Worm (Caenorhabditis elegans) whole organism, L2 larva: Measurements from ENCODE around the gene ZK686.5.

Experiments
- C34F6.9 ChIP-seq: fragments of 150-350 bp; optimal IDR thresholded peaks from 2 replicates; lab custom pipeline; 2014; ENCODE audit warnings: missing biosample characterization, missing genetic modification characterization
- F13H6.1 ChIP-seq: sonication (generic microtip); optimal IDR thresholded peaks from 2 replicates; lab custom pipeline; 2016; ENCODE audit warnings: missing genetic modification characterization, missing compliant biosample characterization
- R02D3.7 ChIP-seq: fragments of 150-350 bp; optimal IDR thresholded peaks from 2 replicates; lab custom pipeline; 2014; ENCODE audit warnings: missing biosample characterization, missing genetic modification characterization
- Y55F3AM.14 ChIP-seq: fragments of 200-800 bp; sonication (Bioruptor generic); optimal IDR thresholded peaks from 2 replicates; lab custom pipeline; 2018; ENCODE audit warnings: mild to moderate bottlenecking, missing genetic modification characterization, missing compliant biosample characterization
- ZK546.5 ChIP-seq: sonication (generic microtip); optimal IDR thresholded peaks from 2 replicates; lab custom pipeline; 2017; ENCODE audit warnings: missing biosample characterization, missing genetic modification characterization
- alr-1 ChIP-seq: fragments of 150-350 bp; optimal IDR thresholded peaks from 2 replicates; lab custom pipeline; 2014; ENCODE audit warnings: missing biosample characterization, missing genetic modification characterization
- aly-2 ChIP-seq: fragments of 150-350 bp; optimal IDR thresholded peaks from 2 replicates; lab custom pipeline; 2014; ENCODE audit warnings: missing biosample characterization, missing genetic modification characterization
- ama-1 ChIP-seq: fragments of 150-350 bp; optimal IDR thresholded peaks from 2 replicates; lab custom pipeline; 2018; ENCODE audit warnings: inconsistent platforms
- blmp-1 ChIP-seq: sonication (generic microtip); optimal IDR thresholded peaks from 2 replicates; lab custom pipeline; 2017; ENCODE audit warnings: missing genetic modification characterization, mild to moderate bottlenecking, missing compliant biosample characterization, antibody characterized with exemption, moderate library complexity; ENCODE audit not compliant: insufficient read depth
- ceh-16 ChIP-seq: fragments of 150-350 bp; optimal IDR thresholded peaks from 2 replicates; lab custom pipeline; 2014; ENCODE audit warnings: missing biosample characterization, missing genetic modification characterization
- ceh-82 ChIP-seq: fragments of 150-350 bp; optimal IDR thresholded peaks from 2 replicates; lab custom pipeline; 2014; ENCODE audit warnings: missing biosample characterization, missing genetic modification characterization
- crh-2 ChIP-seq: sonication (generic microtip); optimal IDR thresholded peaks from 2 replicates; lab custom pipeline; 2017; ENCODE audit warnings: missing biosample characterization, missing genetic modification characterization
- dmd-4 ChIP-seq: sonication (generic microtip); optimal IDR thresholded peaks from 2 replicates; lab custom pipeline; 2017; ENCODE audit warnings: missing biosample characterization, missing genetic modification characterization
- egl-27 ChIP-seq: sonication (generic microtip); optimal IDR thresholded peaks from 3 replicates; lab custom pipeline; 2017; ENCODE audit warnings: missing biosample characterization, missing genetic modification reagents, missing genetic modification characterization
- elt-1 ChIP-seq: fragments of 150-350 bp; optimal IDR thresholded peaks from 2 replicates; lab custom pipeline; 2014; ENCODE audit warnings: missing biosample characterization, missing genetic modification characterization
- elt-3 ChIP-seq: sonication (generic microtip); optimal IDR thresholded peaks from 2 replicates; lab custom pipeline; 2017; ENCODE audit warnings: missing biosample characterization, missing genetic modification characterization
- fos-1 ChIP-seq: fragments of 150-350 bp; optimal IDR thresholded peaks from 2 replicates; lab custom pipeline; 2014; ENCODE audit warnings: missing biosample characterization, missing genetic modification characterization
- gmeb-1 ChIP-seq: fragments of 150-350 bp; optimal IDR thresholded peaks from 2 replicates; lab custom pipeline; 2014; ENCODE audit warnings: missing biosample characterization, missing genetic modification characterization
- lin-11 ChIP-seq: fragments of 150-350 bp; sonication (generic microtip); optimal IDR thresholded peaks from 2 replicates; lab custom pipeline; 2014; ENCODE audit warnings: missing biosample characterization, missing genetic modification characterization, inconsistent platforms, mixed read lengths
- lin-13 ChIP-seq: fragments of 150-350 bp; optimal IDR thresholded peaks from 2 replicates; lab custom pipeline; 2014; ENCODE audit warnings: missing biosample characterization, missing genetic modification reagents, missing genetic modification characterization
- lin-39 ChIP-seq: fragments of 150-350 bp; optimal IDR thresholded peaks from 2 replicates; lab custom pipeline; 2014; ENCODE audit warnings: missing biosample characterization, missing genetic modification reagents, missing genetic modification characterization
- lsy-2 ChIP-seq, 2 experiments: fragments of 150-350 bp in 1 of 2; sonication (generic microtip) in 1 of 2; optimal IDR thresholded peaks; 2 replicates each; lab custom pipeline; 2014 to 2017; ENCODE audit warnings: missing biosample characterization in 2 of 2, missing genetic modification characterization in 2 of 2
- mab-5 ChIP-seq: fragments of 150-350 bp; optimal IDR thresholded peaks from 2 replicates; lab custom pipeline; 2014; ENCODE audit warnings: missing biosample characterization, missing genetic modification characterization
- mbf-1 ChIP-seq: sonication (generic microtip); optimal IDR thresholded peaks from 2 replicates; lab custom pipeline; 2017; ENCODE audit warnings: missing biosample characterization, missing genetic modification characterization
- mdl-1 ChIP-seq, 2 experiments: fragments of 150-350 bp in 1 of 2; sonication (generic microtip) in 1 of 2; optimal IDR thresholded peaks; 2 replicates each; lab custom pipeline; 2017; ENCODE audit warnings: missing biosample characterization in 2 of 2, missing genetic modification characterization in 2 of 2
- nhr-10 ChIP-seq: sonication (generic microtip); optimal IDR thresholded peaks from 2 replicates; lab custom pipeline; 2017; ENCODE audit warnings: missing biosample characterization, missing genetic modification characterization
- nhr-11 ChIP-seq: fragments of 150-350 bp; optimal IDR thresholded peaks from 2 replicates; lab custom pipeline; 2014; ENCODE audit warnings: missing biosample characterization, missing genetic modification characterization
- nhr-12 ChIP-seq: fragments of 150-350 bp; optimal IDR thresholded peaks from 2 replicates; lab custom pipeline; 2014; ENCODE audit warnings: missing biosample characterization, missing genetic modification characterization
- nhr-129 ChIP-seq: fragments of 150-350 bp; optimal IDR thresholded peaks from 2 replicates; lab custom pipeline; 2014; ENCODE audit warnings: missing biosample characterization, missing genetic modification characterization
- nhr-21 ChIP-seq: fragments of 150-350 bp; optimal IDR thresholded peaks from 2 replicates; lab custom pipeline; 2014; ENCODE audit warnings: missing biosample characterization, missing genetic modification characterization
- nhr-23 ChIP-seq: fragments of 150-350 bp; optimal IDR thresholded peaks from 2 replicates; lab custom pipeline; 2014; ENCODE audit warnings: missing biosample characterization, missing genetic modification reagents, missing genetic modification characterization
- nhr-237 ChIP-seq: fragments of 150-350 bp; optimal IDR thresholded peaks from 2 replicates; lab custom pipeline; 2014; ENCODE audit warnings: missing biosample characterization, missing genetic modification characterization
- nhr-25 ChIP-seq: fragments of 150-350 bp; sonication (generic microtip); optimal IDR thresholded peaks from 3 replicates; lab custom pipeline; 2014; ENCODE audit warnings: missing biosample characterization, missing genetic modification characterization
- nhr-6 ChIP-seq: fragments of 150-350 bp; optimal IDR thresholded peaks from 2 replicates; lab custom pipeline; 2014; ENCODE audit warnings: missing biosample characterization, missing genetic modification characterization
- nhr-77 ChIP-seq: fragments of 150-350 bp; optimal IDR thresholded peaks from 2 replicates; lab custom pipeline; 2014; ENCODE audit warnings: missing biosample characterization, missing genetic modification characterization
- peb-1 ChIP-seq: fragments of 150-350 bp; optimal IDR thresholded peaks from 2 replicates; lab custom pipeline; 2014; ENCODE audit warnings: missing biosample characterization, missing genetic modification characterization
- sem-4 ChIP-seq: fragments of 150-350 bp; optimal IDR thresholded peaks from 2 replicates; lab custom pipeline; 2014; ENCODE audit warnings: missing biosample characterization, missing genetic modification reagents, missing genetic modification characterization
- skn-1 ChIP-seq: sonication (generic microtip); optimal IDR thresholded peaks from 2 replicates; lab custom pipeline; 2017; ENCODE audit warnings: missing biosample characterization, missing genetic modification characterization
- sma-3 ChIP-seq: sonication (generic microtip); optimal IDR thresholded peaks from 2 replicates; lab custom pipeline; 2016; ENCODE audit warnings: missing genetic modification reagents, missing genetic modification characterization, missing compliant biosample characterization
- sma-9 ChIP-seq, 2 experiments: fragments of 150-350 bp in 1 of 2; sonication (generic microtip) in 1 of 2; optimal IDR thresholded peaks; 2 replicates each; lab custom pipeline; 2014 to 2016; ENCODE audit warnings: missing genetic modification characterization in 2 of 2, mild to moderate bottlenecking in 1 of 2, missing biosample characterization in 1 of 2, missing compliant biosample characterization in 1 of 2, missing genetic modification reagents in 1 of 2, moderate library complexity in 1 of 2
- snpc-4 ChIP-seq: fragments of 150-350 bp; optimal IDR thresholded peaks from 2 replicates; lab custom pipeline; 2014; ENCODE audit warnings: missing biosample characterization, missing genetic modification characterization
- unc-39 ChIP-seq: fragments of 150-350 bp; optimal IDR thresholded peaks from 2 replicates; lab custom pipeline; 2014; ENCODE audit warnings: missing biosample characterization, missing genetic modification characterization
- unc-55 ChIP-seq: fragments of 150-350 bp; sonication (generic microtip); optimal IDR thresholded peaks from 3 replicates; lab custom pipeline; 2014; ENCODE audit warnings: missing biosample characterization, missing genetic modification reagents, missing genetic modification characterization
- unc-62 ChIP-seq: fragments of 150-350 bp; optimal IDR thresholded peaks from 2 replicates; lab custom pipeline; 2014; ENCODE audit warnings: missing biosample characterization, missing genetic modification reagents, missing genetic modification characterization
- zag-1 ChIP-seq: fragments of 150-350 bp; optimal IDR thresholded peaks from 2 replicates; lab custom pipeline; 2014; ENCODE audit warnings: missing biosample characterization, missing genetic modification characterization
- ztf-1 ChIP-seq: fragments of 200-800 bp; sonication (Bioruptor generic); conservative IDR thresholded peaks from 2 replicates; pipeline ENCODE4 v1.3.6; 2022; ENCODE audit warnings: missing genetic modification characterization, missing compliant biosample characterization
- ztf-11 ChIP-seq: sonication (generic microtip); optimal IDR thresholded peaks from 2 replicates; lab custom pipeline; 2017; ENCODE audit warnings: missing biosample characterization, missing genetic modification characterization
- ztf-4 ChIP-seq: fragments of 150-350 bp; optimal IDR thresholded peaks from 2 replicates; lab custom pipeline; 2014; ENCODE audit warnings: missing biosample characterization, missing genetic modification characterization

ZK686.5 gene

DNA sequence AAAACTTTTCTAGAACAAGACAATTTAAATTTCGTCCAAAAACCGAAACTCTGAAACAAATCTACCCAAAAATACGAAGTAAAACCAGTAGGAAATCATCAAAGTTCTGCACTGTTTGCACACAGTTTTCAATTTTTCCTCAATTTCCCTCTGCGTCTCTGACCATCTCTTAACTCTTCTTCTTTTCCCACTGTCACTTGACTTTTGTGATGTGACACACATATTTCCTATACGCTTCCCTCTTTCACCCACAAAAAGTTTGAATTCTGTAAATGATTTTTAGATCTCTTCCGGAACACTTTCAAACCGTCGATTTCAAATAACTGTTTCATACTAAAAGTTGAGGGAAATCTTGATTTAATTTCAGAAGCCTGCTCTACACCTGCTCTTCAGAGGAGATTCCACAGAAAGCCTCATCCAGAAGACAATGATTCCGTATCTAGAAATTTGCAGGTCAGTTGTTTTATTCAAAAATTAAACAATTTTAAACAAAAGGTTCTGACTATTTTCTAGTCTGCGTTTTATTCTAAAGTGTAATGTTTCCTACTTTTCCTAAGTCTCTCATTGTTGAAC, 47.9 kb downstream of the ZK686.5 start, which contains the start of gene ncl-1:
ncl-1 (plus strand) TSS at position 366 of the 573 bp plus-strand sequence.
- no peak for TF ChIP-seq nhr-25 (tag; lab: Kevin White, UChicago)
- TF ChIP-seq C34F6.9 (tag; lab: Kevin White, UChicago), result peak; percentile 46
- TF ChIP-seq nhr-129 (tag; lab: Kevin White, UChicago), result peak; percentile 76
- peak; percentile 51 for TF ChIP-seq lin-13 (GFP tag; lab: Kevin White, UChicago)
- no peak for TF ChIP-seq zag-1

ce11 chrIII:7718318-7718717, 49.0 kb downstream of the ZK686.5 start:
- no peak for TF ChIP-seq ama-1
- TF ChIP-seq nhr-10 (tag; lab: Kevin White, UChicago), result no peak
- no peak for TF ChIP-seq nhr-11 (tag; lab: Kevin White, UChicago)
- peak; percentile 76 for TF ChIP-seq sma-3
- no peak for TF ChIP-seq dmd-4 (tag; lab: Kevin White, UChicago)
- TF ChIP-seq ZK546.5 (tag; lab: Kevin White, UChicago), result no peak
- TF ChIP-seq egl-27 (tag; lab: Kevin White, UChicago), result no peak
- no peak for TF ChIP-seq peb-1
- peak; percentile 45 for TF ChIP-seq ztf-4
- peak; percentile 92 for TF ChIP-seq nhr-129 (tag; lab: Kevin White, UChicago)
- TF ChIP-seq elt-1 (tag; lab: Kevin White, UChicago), result no peak
- peak; percentile 92 for TF ChIP-seq crh-2 (tag; lab: Kevin White, UChicago)
- peak; percentile 85 for TF ChIP-seq F13H6.1 (tag; lab: Kevin White, UChicago)
- peak; percentile 54 for TF ChIP-seq nhr-25 (tag; lab: Kevin White, UChicago)
- peak; percentile 43 for TF ChIP-seq blmp-1
- TF ChIP-seq nhr-237 (tag; lab: Kevin White, UChicago), result no peak
- TF ChIP-seq unc-55 (GFP tag; lab: Kevin White, UChicago), result no peak
- TF ChIP-seq mdl-1 (tag; optimal IDR thresholded peaks at IDR 0.05; lab: Kevin White, UChicago), result peak in 1 of 2 experiments; percentile 49
- TF ChIP-seq aly-2 (tag; lab: Kevin White, UChicago), result no peak
- TF ChIP-seq sem-4 (tag; lab: Kevin White, UChicago), result peak; percentile 65
- peak; percentile 61 for TF ChIP-seq gmeb-1 (tag; lab: Kevin White, UChicago)
- TF ChIP-seq nhr-21 (tag; lab: Kevin White, UChicago), result peak; percentile 66
- TF ChIP-seq nhr-12 (tag; lab: Kevin White, UChicago), result no peak
- TF ChIP-seq Y55F3AM.14 (GFP tag; lab: Kevin White, UChicago), result no peak
- TF ChIP-seq C34F6.9 (tag; lab: Kevin White, UChicago), result peak; percentile 73
- TF ChIP-seq nhr-77 (tag; lab: Kevin White, UChicago), result no peak
- no peak for TF ChIP-seq lin-11 (tag; lab: Kevin White, UChicago)
- no peak for TF ChIP-seq nhr-23 (tag; lab: Kevin White, UChicago)
- no peak for TF ChIP-seq ceh-82
- TF ChIP-seq R02D3.7 (tag; lab: Kevin White, UChicago), result no peak
- TF ChIP-seq elt-3 (tag; lab: Kevin White, UChicago), result no peak
- peak in 1 of 2 experiments; percentile 74 for TF ChIP-seq lsy-2 (tag; optimal IDR thresholded peaks at IDR 0.05; lab: Kevin White, UChicago)
- no peak for TF ChIP-seq alr-1 (tag; lab: Kevin White, UChicago)
- TF ChIP-seq ztf-1, result no peak
- no peak for TF ChIP-seq skn-1 (tag; lab: Kevin White, UChicago)
- peak; percentile 70 for TF ChIP-seq sma-9 (GFP tag; optimal IDR thresholded peaks at IDR 0.05; lab: Kevin White, UChicago)
- no peak for TF ChIP-seq sma-9 (tag; optimal IDR thresholded peaks at IDR 0.05; lab: Kevin White, UChicago)
- TF ChIP-seq lin-13 (GFP tag; lab: Kevin White, UChicago), result peak; percentile 91
- TF ChIP-seq ztf-11, result no peak
- no peak for TF ChIP-seq lin-39 (tag; lab: Kevin White, UChicago)
- TF ChIP-seq unc-39 (tag; lab: Kevin White, UChicago), result no peak
- TF ChIP-seq zag-1, result no peak
- no peak for TF ChIP-seq mbf-1
- no peak for TF ChIP-seq ceh-16
- no peak for TF ChIP-seq snpc-4 (tag; lab: Kevin White, UChicago)
- peak; percentile 94 for TF ChIP-seq fos-1 (tag; lab: Kevin White, UChicago)
- no peak for TF ChIP-seq mab-5 (tag; lab: Kevin White, UChicago)
- no peak for TF ChIP-seq unc-62 (GFP tag; lab: Kevin White, UChicago)
- peak; percentile 48 for TF ChIP-seq nhr-6 (tag; lab: Kevin White, UChicago)
